Fruit fly (Drosophila melanogaster) whole organism, embryonic: Measurements from ENCODE around the gene CG10301.

Experiments used
- Abd-B ChIP-seq: fragments of 200-800 bp; sonication (Bioruptor generic); optimal IDR thresholded peaks from 2 replicates; lab custom pipeline; 2018; ENCODE audit warnings: missing biosample characterization, mild to moderate bottlenecking, missing genetic modification characterization, moderate library complexity
- Atf3 ChIP-seq: fragments of 200-800 bp; sonication (Bioruptor generic); optimal IDR thresholded peaks from 3 replicates; lab custom pipeline; 2016; ENCODE audit warnings: missing biosample characterization, missing genetic modification characterization
- C15 ChIP-seq: fragments of 200-800 bp; sonication (Bioruptor generic); IDR thresholded peaks from 3 replicates; pipeline ENCODE4 v1.3.6; 2022; ENCODE audit warnings: missing biosample characterization, missing genetic modification characterization
- CG12071 ChIP-seq: fragments of 200-800 bp; sonication (Bioruptor generic); optimal IDR thresholded peaks from 3 replicates; lab custom pipeline; 2018; ENCODE audit warnings: missing biosample characterization, mild to moderate bottlenecking, missing genetic modification characterization
- CG12104 ChIP-seq: fragments of 200-800 bp; sonication (Bioruptor generic); optimal IDR thresholded peaks from 3 replicates; lab custom pipeline; 2016; ENCODE audit warnings: missing biosample characterization, missing genetic modification characterization
- CG15073 ChIP-seq: fragments of 200-800 bp; sonication (Bioruptor generic); optimal IDR thresholded peaks from 2 replicates; lab custom pipeline; 2016; ENCODE audit warnings: missing biosample characterization, missing genetic modification characterization
- CG1647 ChIP-seq: fragments of 200-800 bp; sonication (Bioruptor generic); optimal IDR thresholded peaks from 3 replicates; lab custom pipeline; 2016; ENCODE audit warnings: missing biosample characterization, missing genetic modification characterization
- CG18262 ChIP-seq: fragments of 200-800 bp; optimal IDR thresholded peaks from 3 replicates; lab custom pipeline; 2019; ENCODE audit warnings: missing biosample characterization, mild to moderate bottlenecking, missing genetic modification characterization, moderate library complexity
- CG2889 ChIP-seq: fragments of 200-800 bp; sonication (Bioruptor generic); IDR thresholded peaks from 3 replicates; pipeline ENCODE4 v1.3.6; 2022; ENCODE audit warnings: missing biosample characterization, missing genetic modification characterization
- CG5180 ChIP-seq: fragments of 200-800 bp; sonication (Bioruptor generic); optimal IDR thresholded peaks from 3 replicates; lab custom pipeline; 2017; ENCODE audit warnings: missing biosample characterization, missing genetic modification characterization, mild to moderate bottlenecking, moderate library complexity, missing genetic modification reagents
- CG6175 ChIP-seq: fragments of 200-800 bp; sonication (Bioruptor generic); IDR thresholded peaks from 3 replicates; pipeline ENCODE4 v1.3.6; 2022; ENCODE audit warnings: missing biosample characterization, missing genetic modification characterization
- CG6254 ChIP-seq: fragments of 200-800 bp; sonication (Bioruptor generic); optimal IDR thresholded peaks from 3 replicates; lab custom pipeline; 2017; ENCODE audit warnings: mild to moderate bottlenecking, missing biosample characterization, missing genetic modification reagents, missing genetic modification characterization
- CG7357 ChIP-seq: fragments of 200-800 bp; sonication (Bioruptor generic); IDR thresholded peaks from 3 replicates; pipeline ENCODE4 v1.3.6; 2022; ENCODE audit warnings: missing biosample characterization, missing genetic modification characterization
- CG7786 ChIP-seq: fragments of 200-800 bp; sonication (Bioruptor generic); optimal IDR thresholded peaks from 2 replicates; lab custom pipeline; 2016; ENCODE audit warnings: missing biosample characterization, missing genetic modification characterization
- CG8359 ChIP-seq: fragments of 200-800 bp; sonication (Bioruptor generic); optimal IDR thresholded peaks from 2 replicates; lab custom pipeline; 2017; ENCODE audit warnings: missing biosample characterization, mild to moderate bottlenecking, missing genetic modification characterization, borderline replicate concordance
- CG9437 ChIP-seq: fragments of 200-800 bp; sonication (Bioruptor generic); optimal IDR thresholded peaks from 2 replicates; lab custom pipeline; 2018; ENCODE audit warnings: missing biosample characterization, mild to moderate bottlenecking, missing genetic modification characterization
- CG9609 ChIP-seq: fragments of 200-800 bp; sonication (Bioruptor generic); optimal IDR thresholded peaks from 3 replicates; lab custom pipeline; 2016; ENCODE audit warnings: missing biosample characterization, missing genetic modification characterization
- D ChIP-seq, 2 experiments: fragments of 200-800 bp in 1 of 2; fragments of >200 bp in 1 of 2; sonication (Bioruptor generic) in 1 of 2; optimal IDR thresholded peaks; 2 replicates in 1 of 2; 3 replicates in 1 of 2; lab custom pipeline; 2017; ENCODE audit warnings: mild to moderate bottlenecking in 1 of 2, missing biosample characterization in 1 of 2, missing genetic modification characterization in 1 of 2, missing genetic modification reagents in 1 of 2
- Dfd ChIP-seq, 2 experiments: fragments of >200 bp; optimal IDR thresholded peaks; 2 replicates each; lab custom pipeline; 2017; ENCODE audit warnings: missing biosample characterization in 2 of 2, missing genetic modification characterization in 2 of 2
- Dref ChIP-seq: fragments of 200-800 bp; sonication (Bioruptor generic); IDR thresholded peaks from 2 replicates; pipeline ENCODE4 v1.3.6; 2022; ENCODE audit warnings: missing biosample characterization, missing genetic modification characterization
- MESR4 ChIP-seq: fragments of 200-800 bp; sonication (Bioruptor generic); optimal IDR thresholded peaks from 2 replicates; lab custom pipeline; 2018; ENCODE audit warnings: missing biosample characterization, mild to moderate bottlenecking, missing genetic modification characterization, moderate library complexity
- Mad ChIP-seq: fragments of 200-800 bp; sonication (Bioruptor generic); optimal IDR thresholded peaks from 2 replicates; lab custom pipeline; 2016; ENCODE audit warnings: missing biosample characterization, missing genetic modification characterization
- Meics ChIP-seq: fragments of 200-800 bp; sonication (Bioruptor generic); optimal IDR thresholded peaks from 2 replicates; lab custom pipeline; 2017; ENCODE audit warnings: missing biosample characterization, mild to moderate bottlenecking, missing genetic modification characterization
- NK7.1 ChIP-seq: fragments of 200-800 bp; sonication (Bioruptor generic); optimal IDR thresholded peaks from 3 replicates; lab custom pipeline; 2016; ENCODE audit warnings: missing biosample characterization, missing genetic modification characterization
- Oli ChIP-seq: fragments of 200-800 bp; sonication (Bioruptor generic); optimal IDR thresholded peaks from 2 replicates; lab custom pipeline; 2018; ENCODE audit warnings: missing biosample characterization, mild to moderate bottlenecking, missing genetic modification characterization, moderate library complexity
- TFAM ChIP-seq: fragments of 200-800 bp; sonication (Bioruptor generic); optimal IDR thresholded peaks from 2 replicates; lab custom pipeline; 2017; ENCODE audit warnings: missing biosample characterization, missing genetic modification characterization, inconsistent platforms
- al ChIP-seq: fragments of 200-800 bp; sonication (Bioruptor generic); IDR thresholded peaks from 2 replicates; pipeline ENCODE4 v1.3.6; 2022; ENCODE audit warnings: missing biosample characterization, missing genetic modification characterization
- ase ChIP-seq: fragments of 200-800 bp; sonication (Bioruptor generic); IDR thresholded peaks from 3 replicates; pipeline ENCODE4 v1.3.6; 2022; ENCODE audit warnings: missing biosample characterization, missing genetic modification characterization
- az2 ChIP-seq: fragments of 200-800 bp; sonication (Bioruptor generic); optimal IDR thresholded peaks from 3 replicates; lab custom pipeline; 2016; ENCODE audit warnings: missing biosample characterization, missing genetic modification characterization
- caup ChIP-seq: fragments of 200-800 bp; sonication (Bioruptor generic); optimal IDR thresholded peaks from 3 replicates; lab custom pipeline; 2017; ENCODE audit warnings: missing biosample characterization, mild to moderate bottlenecking, missing genetic modification characterization, moderate library complexity; ENCODE audit not compliant: severe bottlenecking
- cg ChIP-seq: fragments of 200-800 bp; sonication (Bioruptor generic); optimal IDR thresholded peaks from 3 replicates; lab custom pipeline; 2019; ENCODE audit warnings: missing biosample characterization, mild to moderate bottlenecking, missing genetic modification characterization, moderate library complexity
- chinmo ChIP-seq: fragments of 200-800 bp; sonication (Bioruptor generic); IDR thresholded peaks from 4 replicates; pipeline ENCODE4 v1.3.6; 2022; ENCODE audit warnings: missing biosample characterization, missing genetic modification characterization; ENCODE audit not compliant: partially characterized antibody
- dpn ChIP-seq, 2 experiments: fragments of 200-800 bp; sonication (Bioruptor generic); optimal IDR thresholded peaks; 3 replicates each; lab custom pipeline; 2016; ENCODE audit warnings: missing biosample characterization in 2 of 2, missing genetic modification characterization in 2 of 2
- fd3F ChIP-seq: fragments of 200-800 bp; sonication (Bioruptor generic); optimal IDR thresholded peaks from 2 replicates; lab custom pipeline; 2018; ENCODE audit warnings: missing biosample characterization, mild to moderate bottlenecking, missing genetic modification characterization, moderate library complexity
- gcm2 ChIP-seq: fragments of 200-800 bp; sonication (Bioruptor generic); optimal IDR thresholded peaks from 2 replicates; lab custom pipeline; 2016; ENCODE audit warnings: missing biosample characterization, missing genetic modification characterization
- gsb ChIP-seq: fragments of 200-800 bp; sonication (Bioruptor generic); IDR thresholded peaks from 2 replicates; pipeline ENCODE4 v1.3.6; 2022; ENCODE audit warnings: missing biosample characterization, missing genetic modification characterization
- lmd ChIP-seq: fragments of 200-800 bp; sonication (Bioruptor generic); IDR thresholded peaks from 2 replicates; pipeline ENCODE4 v1.3.6; 2022; ENCODE audit warnings: missing biosample characterization, missing genetic modification characterization
- nau ChIP-seq: fragments of 200-800 bp; sonication (Bioruptor generic); optimal IDR thresholded peaks from 3 replicates; lab custom pipeline; 2017; ENCODE audit warnings: missing biosample characterization, mild to moderate bottlenecking, missing genetic modification characterization, missing genetic modification reagents
- nerfin-2 ChIP-seq: fragments of 200-800 bp; sonication (Bioruptor generic); IDR thresholded peaks from 2 replicates; pipeline ENCODE4 v1.3.6; 2022; ENCODE audit warnings: missing biosample characterization, missing genetic modification characterization; ENCODE audit not compliant: partially characterized antibody
- nom ChIP-seq: fragments of 200-800 bp; sonication (Bioruptor generic); optimal IDR thresholded peaks from 2 replicates; lab custom pipeline; 2017; ENCODE audit warnings: missing biosample characterization, missing genetic modification characterization, mild to moderate bottlenecking, moderate library complexity, missing genetic modification reagents
- otp ChIP-seq: fragments of 200-800 bp; sonication (Bioruptor generic); IDR thresholded peaks from 3 replicates; pipeline ENCODE4, ENCODE4 v1.3.6; 2022; ENCODE audit warnings: missing biosample characterization, missing genetic modification characterization
- pho ChIP-seq: fragments of 200-800 bp; sonication (Bioruptor generic); optimal IDR thresholded peaks from 2 replicates; lab custom pipeline; 2016; ENCODE audit warnings: missing biosample characterization, missing genetic modification characterization
- rib ChIP-seq: fragments of 200-800 bp; sonication (Bioruptor generic); IDR thresholded peaks from 2 replicates; pipeline ENCODE4 v1.3.6; 2022; ENCODE audit warnings: missing biosample characterization, missing genetic modification characterization
- schlank ChIP-seq: fragments of 200-800 bp; sonication (Bioruptor generic); optimal IDR thresholded peaks from 2 replicates; lab custom pipeline; 2018; ENCODE audit warnings: missing biosample characterization, mild to moderate bottlenecking, missing genetic modification characterization
- scrt ChIP-seq: fragments of 200-800 bp; sonication (Bioruptor generic); optimal IDR thresholded peaks from 2 replicates; lab custom pipeline; 2018; ENCODE audit warnings: missing biosample characterization, mild to moderate bottlenecking, missing genetic modification characterization, moderate library complexity
- shn ChIP-seq: fragments of 200-800 bp; sonication (Bioruptor generic); optimal IDR thresholded peaks from 3 replicates; lab custom pipeline; 2016; ENCODE audit warnings: missing biosample characterization, missing genetic modification characterization
- so ChIP-seq: fragments of 200-800 bp; sonication (Bioruptor generic); IDR thresholded peaks from 3 replicates; pipeline ENCODE4 v1.3.6; 2022; ENCODE audit warnings: missing biosample characterization, missing genetic modification characterization
- sug ChIP-seq: fragments of 200-800 bp; optimal IDR thresholded peaks from 2 replicates; lab custom pipeline; 2019; ENCODE audit warnings: missing biosample characterization, mild to moderate bottlenecking, missing genetic modification characterization, moderate library complexity
- vnd ChIP-seq: fragments of 200-800 bp; sonication (Bioruptor generic); IDR thresholded peaks from 3 replicates; pipeline ENCODE4 v1.3.6; 2022; ENCODE audit warnings: missing biosample characterization, missing genetic modification characterization; ENCODE audit not compliant: partially characterized antibody
- wek ChIP-seq: fragments of 200-800 bp; sonication (Bioruptor generic); optimal IDR thresholded peaks from 3 replicates; lab custom pipeline; 2018; ENCODE audit warnings: missing biosample characterization, mild to moderate bottlenecking, missing genetic modification characterization, moderate library complexity
- z ChIP-seq: fragments of 200-800 bp; sonication (Bioruptor generic); IDR thresholded peaks from 3 replicates; pipeline ENCODE4 v1.3.6; 2022; ENCODE audit warnings: missing biosample characterization, missing genetic modification characterization

Gene CG10301

dm6 chr3R:23679911-23680336 is 30.0 kb upstream of the CG10301 start, which contains the start of gene eIF3d1 (continued):
- TF ChIP-seq NK7.1 (GFP tag; lab: Kevin White, UChicago) (no peak), CG12071 (GFP tag; lab: Kevin White, UChicago) (no peak), schlank (tag; lab: Kevin White, UChicago) (no peak), CG12104 (no peak), cg (GFP tag; lab: Kevin White, UChicago) (no peak), nom (GFP tag; lab: Kevin White, UChicago) (no peak), dpn (GFP tag; optimal IDR thresholded peaks at IDR 0.05; lab: Kevin White, UChicago) (peak in 1 of 2 experiments; percentile 35), z (GFP tag; lab: Robert Waterston, UW) (no peak), az2 (GFP tag; lab: Kevin White, UChicago) (no peak), so (GFP tag; lab: Robert Waterston, UW) (no peak), C15 (GFP tag; lab: Robert Waterston, UW) (no peak), CG7786 (GFP tag; lab: Kevin White, UChicago) (no peak), pho (no peak), gsb (GFP tag; lab: Robert Waterston, UW) (no peak), CG6175 (no peak), nerfin-2 (no peak), CG5180 (GFP tag; lab: Kevin White, UChicago) (no peak), CG1647 (no peak), gcm2 (GFP tag; lab: Kevin White, UChicago) (no peak), scrt (GFP tag; lab: Kevin White, UChicago) (no peak), CG15073 (no peak), lmd (GFP tag; lab: Robert Waterston, UW) (no peak), CG2889 (GFP tag; lab: Robert Waterston, UW) (no peak), caup (GFP tag; lab: Kevin White, UChicago) (no peak), sug (tag; lab: Kevin White, UChicago) (no peak), Mad (GFP tag; lab: Kevin White, UChicago) (peak; percentile 54), nau (no peak), rib (GFP tag; lab: Robert Waterston, UW) (peak; percentile 84), Abd-B (GFP tag; lab: Kevin White, UChicago) (no peak), Oli (tag; lab: Kevin White, UChicago) (no peak), Dfd (GFP tag; optimal IDR thresholded peaks at IDR 0.05; lab: Kevin White, UChicago) (no peak), CG9609 (peak; percentile 17), Meics (no peak), shn (GFP tag; lab: Kevin White, UChicago) (no peak), otp (no peak), CG9437 (GFP tag; lab: Kevin White, UChicago) (no peak), CG8359 (no peak), wek (GFP tag; lab: Kevin White, UChicago) (no peak), chinmo (GFP tag; lab: Robert Waterston, UW) (no peak), vnd (GFP tag; lab: Robert Waterston, UW) (no peak), al (GFP tag; lab: Robert Waterston, UW) (no peak), ase (GFP tag; lab: Robert Waterston, UW) (no peak), D (optimal IDR thresholded peaks at IDR 0.05; lab: Kevin White, UChicago) (no peak), D (GFP tag; optimal IDR thresholded peaks at IDR 0.05; lab: Kevin White, UChicago) (no peak), CG7357 (no peak), fd3F (GFP tag; lab: Kevin White, UChicago) (no peak), MESR4 (peak; percentile 73), CG6254 (no peak), CG18262 (tag; lab: Kevin White, UChicago) (no peak), Atf3 (GFP tag; lab: Kevin White, UChicago) (no peak), Dref (GFP tag; lab: Robert Waterston, UW) (peak; percentile 42; the same call in 1 of the 2 replicates), TFAM (GFP tag; lab: Kevin White, UChicago) (no peak)
